Worm (Caenorhabditis elegans): ENCODE data around the gene sfxn-5.

Gene sfxn-5

ce11 chrII:8075324-8075810, 29.5 kb downstream of the sfxn-5 start, which contains the start of gene K02C4.2 (continued):
- TF ChIP-seq lin-13 (GFP tag; optimal IDR thresholded peaks at IDR 0.05), result peak; percentile 50
- TF ChIP-seq nhr-11 (tag; optimal IDR thresholded peaks at IDR 0.05), result peak; percentile 9
- TF ChIP-seq snpc-4 (tag; optimal IDR thresholded peaks at IDR 0.05), result peak; percentile 42
- no peak for TF ChIP-seq nhr-23 (tag; optimal IDR thresholded peaks at IDR 0.05)
- no peak for TF ChIP-seq elt-1 (tag; optimal IDR thresholded peaks at IDR 0.05)
- TF ChIP-seq Y55F3AM.14 (GFP tag; optimal IDR thresholded peaks at IDR 0.05), result peak; percentile 62
- TF ChIP-seq ztf-11 (tag; optimal IDR thresholded peaks at IDR 0.05), result no peak
- peak; percentile 45 for TF ChIP-seq unc-55 (GFP tag; optimal IDR thresholded peaks at IDR 0.05)
- TF ChIP-seq F13H6.1 (tag; optimal IDR thresholded peaks at IDR 0.05), result peak; percentile 66
- peak; percentile 61 for TF ChIP-seq C34F6.9 (tag; optimal IDR thresholded peaks at IDR 0.05)
- TF ChIP-seq ama-1 (optimal IDR thresholded peaks at IDR 0.05), result no peak
- peak in 1 of 2 experiments; percentile 9 for TF ChIP-seq mdl-1 (tag; optimal IDR thresholded peaks at IDR 0.05)
- no peak for TF ChIP-seq dmd-4 (tag; optimal IDR thresholded peaks at IDR 0.05)
- peak; percentile 81 for TF ChIP-seq sma-3 (GFP tag; optimal IDR thresholded peaks at IDR 0.05)
- no peak for TF ChIP-seq nhr-12 (tag; optimal IDR thresholded peaks at IDR 0.05)
- TF ChIP-seq ztf-1 (GFP tag; conservative IDR thresholded peaks at IDR 0.05), result no peak
- no peak for TF ChIP-seq mab-5 (tag; optimal IDR thresholded peaks at IDR 0.05)

ce11 chrII:8074058-8074457, 30.8 kb downstream of the sfxn-5 start:
- TF ChIP-seq alr-1 (tag; optimal IDR thresholded peaks at IDR 0.05), result no peak
- peak; percentile 47 for TF ChIP-seq fos-1 (tag; optimal IDR thresholded peaks at IDR 0.05)

ce11 chrII:8073222-8073621, 31.6 kb downstream of the sfxn-5 start, which contains the start of gene gpcp-2:
TSS of gene gpcp-2 (minus strand) at chrII:8073374.
- peak; percentile 39 for TF ChIP-seq fos-1 (tag; optimal IDR thresholded peaks at IDR 0.05)
- TF ChIP-seq unc-39 (tag; optimal IDR thresholded peaks at IDR 0.05), result no peak

- TF ChIP-seq nhr-25 (tag; optimal IDR thresholded peaks at IDR 0.05), result peak; percentile 63
- TF ChIP-seq lin-13 (GFP tag; optimal IDR thresholded peaks at IDR 0.05), result peak; percentile 11
- TF ChIP-seq blmp-1 (tag; optimal IDR thresholded peaks at IDR 0.05; ENCODE audit: insufficient read depth), result peak; percentile 39
- TF ChIP-seq crh-2 (tag; optimal IDR thresholded peaks at IDR 0.05), result peak; percentile 77
- no peak for TF ChIP-seq skn-1 (tag; optimal IDR thresholded peaks at IDR 0.05)
- TF ChIP-seq nhr-129 (tag; optimal IDR thresholded peaks at IDR 0.05), result peak; percentile 80
- TF ChIP-seq snpc-4 (tag; optimal IDR thresholded peaks at IDR 0.05), result peak; percentile 38
- TF ChIP-seq unc-62 (GFP tag; optimal IDR thresholded peaks at IDR 0.05), result peak; percentile 63
- TF ChIP-seq C34F6.9 (tag; optimal IDR thresholded peaks at IDR 0.05), result peak; percentile 81
- peak; percentile 45 for TF ChIP-seq unc-55 (GFP tag; optimal IDR thresholded peaks at IDR 0.05)
- peak; percentile 53 for TF ChIP-seq zag-1 (tag; optimal IDR thresholded peaks at IDR 0.05)
- TF ChIP-seq mdl-1 (tag; optimal IDR thresholded peaks at IDR 0.05), result peak in 1 of 2 experiments; percentile 83
- TF ChIP-seq unc-39 (tag; optimal IDR thresholded peaks at IDR 0.05), result no peak
- peak; percentile 48 for TF ChIP-seq mab-5 (tag; optimal IDR thresholded peaks at IDR 0.05)
- peak; percentile 18 for TF ChIP-seq ztf-4 (tag; optimal IDR thresholded peaks at IDR 0.05)
- peak; percentile 76 for TF ChIP-seq F13H6.1 (tag; optimal IDR thresholded peaks at IDR 0.05)
- TF ChIP-seq nhr-77 (tag; optimal IDR thresholded peaks at IDR 0.05), result no peak
- TF ChIP-seq nhr-21 (tag; optimal IDR thresholded peaks at IDR 0.05), result peak; percentile 76
- TF ChIP-seq fos-1 (tag; optimal IDR thresholded peaks at IDR 0.05), result peak; percentile 26
- TF ChIP-seq egl-27 (tag; optimal IDR thresholded peaks at IDR 0.05), result peak; percentile 3
- peak; percentile 45 for TF ChIP-seq nhr-6 (tag; optimal IDR thresholded peaks at IDR 0.05)
- TF ChIP-seq Y55F3AM.14 (GFP tag; optimal IDR thresholded peaks at IDR 0.05), result no peak
- peak; percentile 91 for TF ChIP-seq sma-9 (GFP tag; optimal IDR thresholded peaks at IDR 0.05)
- TF ChIP-seq sma-9 (tag; optimal IDR thresholded peaks at IDR 0.05), result no peak
- no peak for TF ChIP-seq alr-1 (tag; optimal IDR thresholded peaks at IDR 0.05)
- peak in 1 of 2 experiments; percentile 80 for TF ChIP-seq lsy-2 (tag; optimal IDR thresholded peaks at IDR 0.05)
Measured at ce11 chrII:8071801-8072544, 32.9 kb downstream of the sfxn-5 start.
